Fruit fly (Drosophila melanogaster): ENCODE measurements around the gene betaTub85D.

betaTub85D gene

DNA sequence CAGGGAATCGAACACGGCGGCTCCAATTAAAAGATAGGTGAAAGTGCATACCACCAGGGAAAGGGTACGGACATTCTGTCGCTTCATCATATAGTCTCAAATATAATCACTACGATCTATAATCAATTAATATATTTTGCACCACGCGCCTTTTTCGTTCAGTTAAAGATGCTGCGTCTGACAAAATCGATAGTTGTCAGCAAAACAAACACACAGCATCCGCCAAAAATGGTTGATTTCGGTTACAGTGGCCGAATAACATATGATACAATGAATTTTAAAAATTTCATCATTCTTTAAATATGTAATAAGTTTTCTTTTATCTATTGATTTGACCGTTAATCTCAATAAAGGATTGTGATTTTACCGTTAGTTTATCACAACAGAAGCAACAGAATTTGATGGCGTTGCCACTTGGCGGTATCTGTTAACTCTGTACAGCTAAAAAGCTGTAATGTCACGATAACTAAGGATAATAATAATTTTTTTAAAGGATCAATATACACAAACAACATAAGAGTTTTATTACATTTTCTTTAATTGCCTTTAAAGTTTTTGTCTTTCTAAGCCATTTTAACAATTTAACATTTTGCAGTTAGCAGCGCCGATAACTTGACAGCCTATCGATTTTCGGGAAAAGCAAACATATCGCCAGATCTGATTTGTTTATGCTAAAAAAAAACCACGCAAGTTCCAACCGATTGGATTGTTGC, 2.0 kb upstream of the betaTub85D start, which contains the start of the genes Task7 and alpha-Man-IIa (continued):
- TF ChIP-seq Usf (GFP tag; optimal IDR thresholded peaks at IDR 0.05) (no peak), CG17612 (GFP tag; IDR thresholded peaks at IDR 0.05) (no peak), sima (GFP tag; optimal IDR thresholded peaks at IDR 0.05) (no peak), CG8281 (tag; optimal IDR thresholded peaks at IDR 0.05) (no peak), CG1647 (GFP tag; optimal IDR thresholded peaks at IDR 0.05) (no peak), ara (GFP tag; IDR thresholded peaks at IDR 0.05) (no peak), PHDP (tag; optimal IDR thresholded peaks at IDR 0.05) (no peak), Sry-δ (GFP tag; optimal IDR thresholded peaks at IDR 0.05) (peak; percentile 2), bsh (GFP tag; optimal IDR thresholded peaks at IDR 0.05) (no peak), CG4282 (GFP tag; optimal IDR thresholded peaks at IDR 0.05) (no peak), MESR4 (GFP tag; optimal IDR thresholded peaks at IDR 0.05) (no peak), CG6854 (GFP tag; optimal IDR thresholded peaks at IDR 0.05) (no peak), ato (GFP tag; IDR thresholded peaks at IDR 0.05; ENCODE audit: partially characterized antibody) (no peak), CG15073 (GFP tag; optimal IDR thresholded peaks at IDR 0.05) (no peak), tgo (GFP tag; IDR thresholded peaks at IDR 0.05) (no peak), CG30403 (GFP tag; optimal IDR thresholded peaks at IDR 0.05) (no peak), CG17568 (GFP tag; optimal IDR thresholded peaks at IDR 0.05) (no peak), MTF-1 (GFP tag; optimal IDR thresholded peaks at IDR 0.05; ENCODE audit: borderline replicate concordance) (no peak)

DNA sequence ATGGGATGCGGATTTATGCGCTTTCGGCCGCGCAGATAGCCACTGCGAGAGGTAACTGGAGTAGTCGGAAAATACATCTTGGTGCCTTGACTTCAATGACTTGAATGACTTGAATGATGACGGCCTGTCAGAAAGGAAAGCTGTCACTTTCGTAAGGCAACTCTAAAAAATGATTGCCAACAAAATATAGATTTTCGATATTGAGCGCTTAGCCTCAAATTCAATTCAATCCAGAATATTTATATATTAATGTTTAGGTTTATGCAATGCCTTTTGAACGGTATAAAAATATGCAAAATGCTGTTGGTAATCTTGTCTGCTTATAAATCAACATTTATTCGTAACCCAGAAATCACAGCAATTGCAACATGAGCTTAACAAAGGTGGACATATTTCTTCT, 2.0 kb downstream of the betaTub85D start, which contains the start of gene CG44261:
Gene CG44261 (minus strand): TSS at position 101 of the 400 bp plus-strand sequence.
- TF ChIP-seq Doc3 (GFP tag; IDR thresholded peaks at IDR 0.05; ENCODE audit: partially characterized antibody) (no peak), stwl (tag; optimal IDR thresholded peaks at IDR 0.05) (no peak), Hmx (GFP tag; optimal IDR thresholded peaks at IDR 0.05) (no peak), NC2α (GFP tag; optimal IDR thresholded peaks at IDR 0.05) (no peak), eyg (GFP tag; optimal IDR thresholded peaks at IDR 0.05) (no peak), gcm (GFP tag; optimal IDR thresholded peaks at IDR 0.05) (no peak), toy (GFP tag; IDR thresholded peaks at IDR 0.05) (no peak), CG32532 (GFP tag; IDR thresholded peaks at IDR 0.05) (no peak), Dip2 (GFP tag; IDR thresholded peaks at IDR 0.05) (no peak), chn (GFP tag; optimal IDR thresholded peaks at IDR 0.05) (no peak)

DNA sequence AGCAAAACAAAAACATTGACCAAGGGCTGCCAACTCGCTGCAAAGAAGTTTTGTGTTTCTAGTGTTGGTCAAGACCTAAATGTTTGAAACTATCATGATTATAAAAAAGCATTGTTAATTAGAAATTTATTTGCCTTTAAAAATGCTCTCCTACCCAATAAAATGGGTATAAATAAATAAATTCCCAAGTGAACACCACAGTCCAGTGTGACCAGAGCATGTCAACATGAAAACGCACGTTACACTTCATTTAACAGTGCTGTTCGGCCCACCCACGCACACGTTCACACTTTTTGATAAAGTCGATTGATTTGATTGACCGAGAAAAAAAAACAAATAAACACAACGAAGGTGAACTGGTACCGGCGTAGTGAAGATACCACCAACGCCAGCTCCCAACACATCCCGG, 6.0 kb downstream of the betaTub85D start, which contains the start of the genes CG9356, BBIP1 and CG8135:
Gene CG9356 (minus strand): TSS at position 166 of the 409 bp plus-strand sequence.
Gene BBIP1 (plus strand): TSS at position 282 of the 409 bp plus-strand sequence.
Gene CG8135 (plus strand): TSS at position 282 of the 409 bp plus-strand sequence.
- TF ChIP-seq crol (GFP tag; IDR thresholded peaks at IDR 0.05) (no peak), eyg (GFP tag; optimal IDR thresholded peaks at IDR 0.05) (peak; percentile 64), btn (GFP tag; optimal IDR thresholded peaks at IDR 0.05) (peak; percentile 63), peb (GFP tag; IDR thresholded peaks at IDR 0.05) (no peak), Blimp-1 (GFP tag; optimal IDR thresholded peaks at IDR 0.05) (no peak), Gsc (GFP tag; IDR thresholded peaks at IDR 0.05) (no peak), p53 (GFP tag; optimal IDR thresholded peaks at IDR 0.05) (peak; percentile 60), CG7963 (GFP tag; IDR thresholded peaks at IDR 0.05; ENCODE audit: partially characterized antibody) (no peak), so (GFP tag; IDR thresholded peaks at IDR 0.05) (0 out of 3 replicates have a peak, but pooled peaks have one; percentile 35), chinmo (GFP tag; IDR thresholded peaks at IDR 0.05; ENCODE audit: partially characterized antibody) (no peak), CG12236 (GFP tag; optimal IDR thresholded peaks at IDR 0.05) (peak; percentile 40), Nf-YC (tag; optimal IDR thresholded peaks at IDR 0.05) (no peak), NC2α (GFP tag; optimal IDR thresholded peaks at IDR 0.05) (peak; percentile 65), BtbVII (GFP tag; optimal IDR thresholded peaks at IDR 0.05) (peak; percentile 2), Nf-YA (GFP tag; IDR thresholded peaks at IDR 0.05) (peak; percentile 30; the same call in 1 of the 2 replicates), Doc3 (GFP tag; IDR thresholded peaks at IDR 0.05; ENCODE audit: partially characterized antibody) (no peak), cwo (GFP tag; optimal IDR thresholded peaks at IDR 0.05) (peak; percentile 26), Scr (GFP tag; IDR thresholded peaks at IDR 0.05; ENCODE audit: partially characterized antibody) (peak; percentile 50), HLH3B (GFP tag; IDR thresholded peaks at IDR 0.05) (peak; percentile 59; the same call in 1 of the 2 replicates), Oaz (GFP tag; IDR thresholded peaks at IDR 0.05) (no peak), inv (GFP tag; IDR thresholded peaks at IDR 0.05; ENCODE audit: partially characterized antibody) (no peak), CG18262 (tag; optimal IDR thresholded peaks at IDR 0.05) (peak; percentile 63), dysf (GFP tag; IDR thresholded peaks at IDR 0.05) (peak; percentile 59; the same call in 1 of the 3 replicates)

All from whole organism, embryonic.